Fruit fly (Drosophila melanogaster) whole organism, embryonic: ENCODE results near the gene CG31207.

Source experiments
- Asciz ChIP-seq: fragments of 200-800 bp; sonication (Bioruptor generic); optimal IDR thresholded peaks from 2 replicates; lab custom pipeline; 2017; ENCODE audit warnings: missing biosample characterization, mild to moderate bottlenecking, missing genetic modification characterization, missing genetic modification reagents
- Bteb2 ChIP-seq: fragments of 200-800 bp; sonication (Bioruptor generic); optimal IDR thresholded peaks from 2 replicates; lab custom pipeline; 2016; ENCODE audit warnings: missing biosample characterization, missing genetic modification characterization
- CG10147 ChIP-seq: fragments of 200-800 bp; sonication (Bioruptor generic); optimal IDR thresholded peaks from 2 replicates; lab custom pipeline; 2019; ENCODE audit warnings: missing biosample characterization, mild to moderate bottlenecking, missing genetic modification characterization, moderate library complexity
- CG11093 ChIP-seq: fragments of 200-800 bp; sonication (Bioruptor generic); IDR thresholded peaks from 3 replicates; pipeline ENCODE4 v1.3.6; 2022; ENCODE audit warnings: missing biosample characterization, missing genetic modification characterization
- CG14860 ChIP-seq: fragments of 200-800 bp; sonication (Bioruptor generic); IDR thresholded peaks from 3 replicates; pipeline ENCODE4 v1.3.6; 2022; ENCODE audit warnings: missing biosample characterization, missing genetic modification characterization; ENCODE audit not compliant: partially characterized antibody
- CG18476 ChIP-seq: fragments of 200-800 bp; sonication (Bioruptor generic); optimal IDR thresholded peaks from 2 replicates; lab custom pipeline; 2016; ENCODE audit warnings: missing biosample characterization, mild to moderate bottlenecking, missing genetic modification characterization
- CG3065 ChIP-seq: fragments of 200-800 bp; sonication (Bioruptor generic); optimal IDR thresholded peaks from 2 replicates; lab custom pipeline; 2016; ENCODE audit warnings: missing biosample characterization, missing genetic modification characterization
- CG31224 ChIP-seq: fragments of 200-800 bp; sonication (Bioruptor generic); IDR thresholded peaks from 2 replicates; pipeline ENCODE4 v1.3.6; 2022; ENCODE audit warnings: missing biosample characterization, missing genetic modification characterization
- CG33557 ChIP-seq: fragments of 200-800 bp; sonication (Bioruptor generic); optimal IDR thresholded peaks from 2 replicates; lab custom pipeline; 2019; ENCODE audit warnings: missing biosample characterization, mild to moderate bottlenecking, missing genetic modification characterization, moderate library complexity
- CG4360 ChIP-seq: fragments of 200-800 bp; sonication (Bioruptor generic); IDR thresholded peaks from 2 replicates; pipeline ENCODE4 v1.3.6; 2022; ENCODE audit warnings: missing biosample characterization, missing genetic modification characterization
- CG4730 ChIP-seq: fragments of 200-800 bp; sonication (Bioruptor generic); IDR thresholded peaks from 2 replicates; pipeline ENCODE4 v1.3.6; 2022; ENCODE audit warnings: missing biosample characterization, missing genetic modification characterization
- CG5245 ChIP-seq: fragments of 200-800 bp; sonication (Bioruptor generic); optimal IDR thresholded peaks from 3 replicates; lab custom pipeline; 2016; ENCODE audit warnings: missing biosample characterization, missing genetic modification characterization
- CG6272 ChIP-seq: fragments of 200-800 bp; sonication (Bioruptor generic); IDR thresholded peaks from 2 replicates; pipeline ENCODE4 v1.3.6; 2022; ENCODE audit warnings: missing biosample characterization, missing genetic modification characterization
- CG7372 ChIP-seq: fragments of 200-800 bp; sonication (Bioruptor generic); IDR thresholded peaks from 2 replicates; pipeline ENCODE4 v1.3.6; 2022; ENCODE audit warnings: missing biosample characterization, missing genetic modification characterization
- CG7786 ChIP-seq: fragments of 200-800 bp; sonication (Bioruptor generic); optimal IDR thresholded peaks from 2 replicates; lab custom pipeline; 2016; ENCODE audit warnings: missing biosample characterization, missing genetic modification characterization
- CG7839 ChIP-seq: fragments of 200-800 bp; sonication (Bioruptor generic); optimal IDR thresholded peaks from 3 replicates; lab custom pipeline; 2018; ENCODE audit warnings: missing biosample characterization, mild to moderate bottlenecking, missing genetic modification characterization, moderate library complexity
- CG8924 ChIP-seq: fragments of 200-800 bp; optimal IDR thresholded peaks from 3 replicates; lab custom pipeline; 2019; ENCODE audit warnings: missing biosample characterization, mild to moderate bottlenecking, missing genetic modification characterization, moderate library complexity
- CG9727 ChIP-seq: fragments of 200-800 bp; sonication (Bioruptor generic); optimal IDR thresholded peaks from 3 replicates; lab custom pipeline; 2017; ENCODE audit warnings: missing biosample characterization, mild to moderate bottlenecking, missing genetic modification characterization
- Camta ChIP-seq: fragments of 200-800 bp; sonication (Bioruptor generic); optimal IDR thresholded peaks from 2 replicates; lab custom pipeline; 2016; ENCODE audit warnings: missing biosample characterization, missing genetic modification characterization
- Dek ChIP-seq: fragments of 200-800 bp; sonication (Bioruptor generic); optimal IDR thresholded peaks from 3 replicates; lab custom pipeline; 2019; ENCODE audit warnings: missing biosample characterization, mild to moderate bottlenecking, missing genetic modification characterization, moderate library complexity
- Doc2 ChIP-seq: fragments of 200-800 bp; sonication (Bioruptor generic); IDR thresholded peaks from 2 replicates; pipeline ENCODE4 v1.3.6; 2022; ENCODE audit warnings: missing biosample characterization, missing genetic modification characterization
- Ets97D ChIP-seq: fragments of 200-800 bp; sonication (Bioruptor generic); optimal IDR thresholded peaks from 3 replicates; lab custom pipeline; 2016; ENCODE audit warnings: missing biosample characterization, missing genetic modification characterization
- HLH4C ChIP-seq: fragments of 200-800 bp; sonication (Bioruptor generic); IDR thresholded peaks from 3 replicates; pipeline ENCODE4 v1.3.6; 2022; ENCODE audit warnings: missing biosample characterization, missing genetic modification characterization; ENCODE audit not compliant: partially characterized antibody
- Hand ChIP-seq: fragments of 200-800 bp; sonication (Bioruptor generic); optimal IDR thresholded peaks from 2 replicates; lab custom pipeline; 2017; ENCODE audit warnings: mild to moderate bottlenecking, missing biosample characterization, missing genetic modification reagents, missing genetic modification characterization
- Hey ChIP-seq: fragments of 200-800 bp; sonication (Bioruptor generic); optimal IDR thresholded peaks from 3 replicates; lab custom pipeline; 2018; ENCODE audit warnings: missing biosample characterization, mild to moderate bottlenecking, missing genetic modification characterization
- Hr78 ChIP-seq, 2 experiments: fragments of 200-800 bp in 1 of 2; fragments of >200 bp in 1 of 2; sonication (Bioruptor generic) in 1 of 2; optimal IDR thresholded peaks; 2 replicates each; lab custom pipeline; 2017 to 2019; ENCODE audit warnings: missing biosample characterization in 2 of 2, missing genetic modification characterization in 2 of 2, mild to moderate bottlenecking in 1 of 2, moderate library complexity in 1 of 2
- Kr ChIP-seq: fragments of 200-800 bp; sonication (Bioruptor generic); optimal IDR thresholded peaks from 2 replicates; lab custom pipeline; 2017; ENCODE audit warnings: missing biosample characterization, mild to moderate bottlenecking, missing genetic modification characterization
- Med ChIP-seq: fragments of 200-800 bp; sonication (Bioruptor generic); peaks from one replicate; lab custom pipeline; 2016; ENCODE audit warnings: missing biosample characterization, missing genetic modification characterization, mild to moderate bottlenecking, inconsistent platforms, moderate library complexity
- Myb ChIP-seq: fragments of 200-800 bp; sonication (Bioruptor generic); optimal IDR thresholded peaks from 2 replicates; lab custom pipeline; 2016; ENCODE audit warnings: missing biosample characterization, missing genetic modification characterization
- Nf-YC ChIP-seq: fragments of 200-800 bp; optimal IDR thresholded peaks from 3 replicates; lab custom pipeline; 2019; ENCODE audit warnings: missing biosample characterization, mild to moderate bottlenecking, missing genetic modification characterization, moderate library complexity
- NfI ChIP-seq: fragments of 200-800 bp; sonication (Bioruptor generic); optimal IDR thresholded peaks from 3 replicates; lab custom pipeline; 2018; ENCODE audit warnings: missing biosample characterization, mild to moderate bottlenecking, missing genetic modification characterization, moderate library complexity
- Opbp ChIP-seq: fragments of 200-800 bp; sonication (Bioruptor generic); IDR thresholded peaks from 3 replicates; pipeline ENCODE4 v1.3.6; 2022; ENCODE audit warnings: missing biosample characterization, missing genetic modification characterization; ENCODE audit not compliant: partially characterized antibody
- ap ChIP-seq: fragments of 200-800 bp; sonication (Bioruptor generic); IDR thresholded peaks from 2 replicates; pipeline ENCODE4 v1.3.6; 2022; ENCODE audit warnings: missing biosample characterization, missing genetic modification characterization
- br ChIP-seq: fragments of >200 bp; optimal IDR thresholded peaks from 2 replicates; lab custom pipeline; 2017
- crc ChIP-seq: fragments of 200-800 bp; sonication (Bioruptor generic); optimal IDR thresholded peaks from 2 replicates; lab custom pipeline; 2016; ENCODE audit warnings: missing biosample characterization, missing genetic modification characterization
- disco-r ChIP-seq: fragments of 200-800 bp; sonication (Bioruptor generic); optimal IDR thresholded peaks from 2 replicates; lab custom pipeline; 2016; ENCODE audit warnings: missing biosample characterization, missing genetic modification characterization
- dysf ChIP-seq: fragments of 200-800 bp; sonication (Bioruptor generic); IDR thresholded peaks from 3 replicates; pipeline ENCODE4 v1.3.6; 2022; ENCODE audit warnings: missing biosample characterization, missing genetic modification characterization
- gem ChIP-seq: fragments of 200-800 bp; sonication (Bioruptor generic); optimal IDR thresholded peaks from 2 replicates; lab custom pipeline; 2019; ENCODE audit warnings: missing biosample characterization, mild to moderate bottlenecking, missing genetic modification characterization, moderate library complexity
- gsb-n ChIP-seq: fragments of 200-800 bp; sonication (Bioruptor generic); optimal IDR thresholded peaks from 3 replicates; lab custom pipeline; 2018; ENCODE audit warnings: missing biosample characterization, mild to moderate bottlenecking, missing genetic modification characterization
- her ChIP-seq: fragments of 200-800 bp; sonication (Bioruptor generic); optimal IDR thresholded peaks from 2 replicates; lab custom pipeline; 2016; ENCODE audit warnings: missing biosample characterization, missing genetic modification characterization
- hth ChIP-seq: fragments of >200 bp; optimal IDR thresholded peaks from 2 replicates; lab custom pipeline; 2017; ENCODE audit warnings: inconsistent platforms
- org-1 ChIP-seq: fragments of 200-800 bp; sonication (Bioruptor generic); optimal IDR thresholded peaks from 2 replicates; lab custom pipeline; 2017; ENCODE audit warnings: missing biosample characterization, missing genetic modification characterization
- p53 ChIP-seq: fragments of 200-800 bp; sonication (Bioruptor generic); optimal IDR thresholded peaks from 2 replicates; lab custom pipeline; 2016; ENCODE audit warnings: missing biosample characterization, missing genetic modification characterization
- pb ChIP-seq: fragments of 200-800 bp; sonication (Bioruptor generic); optimal IDR thresholded peaks from 3 replicates; lab custom pipeline; 2016; ENCODE audit warnings: missing biosample characterization, missing genetic modification characterization
- psq ChIP-seq: fragments of 200-800 bp; sonication (Bioruptor generic); optimal IDR thresholded peaks from 2 replicates; lab custom pipeline; 2017; ENCODE audit warnings: missing biosample characterization, missing genetic modification characterization
- scrt ChIP-seq: fragments of 200-800 bp; sonication (Bioruptor generic); optimal IDR thresholded peaks from 2 replicates; lab custom pipeline; 2018; ENCODE audit warnings: missing biosample characterization, mild to moderate bottlenecking, missing genetic modification characterization, moderate library complexity
- seq ChIP-seq: fragments of 200-800 bp; sonication (Bioruptor generic); IDR thresholded peaks from 2 replicates; pipeline ENCODE4 v1.3.6; 2022; ENCODE audit warnings: missing biosample characterization, missing genetic modification characterization
- sisA ChIP-seq: fragments of 200-800 bp; sonication (Bioruptor generic); IDR thresholded peaks from 2 replicates; pipeline ENCODE4 v1.3.6; 2022; ENCODE audit warnings: missing biosample characterization, missing genetic modification characterization
- vnd ChIP-seq: fragments of 200-800 bp; sonication (Bioruptor generic); IDR thresholded peaks from 3 replicates; pipeline ENCODE4 v1.3.6; 2022; ENCODE audit warnings: missing biosample characterization, missing genetic modification characterization; ENCODE audit not compliant: partially characterized antibody
- zf30C ChIP-seq: fragments of 200-800 bp; sonication (Bioruptor generic); optimal IDR thresholded peaks from 3 replicates; lab custom pipeline; 2018; ENCODE audit warnings: missing biosample characterization, mild to moderate bottlenecking, missing genetic modification characterization

Gene CG31207

dm6 chr3R:21064000-21064924 lies 17.4 kb upstream of the CG31207 start, which contains the start of gene Cortactin (continued):
- TF ChIP-seq CG8924 (tag; lab: Kevin White, UChicago) (no peak), Myb (GFP tag; lab: Kevin White, UChicago) (peak; percentile 67), Dek (peak; percentile 1), org-1 (GFP tag; lab: Kevin White, UChicago) (no peak), CG3065 (GFP tag; lab: Kevin White, UChicago) (no peak), Kr (GFP tag; lab: Kevin White, UChicago) (peak; percentile 87), NfI (no peak), her (GFP tag; lab: Kevin White, UChicago) (no peak), HLH4C (GFP tag; lab: Robert Waterston, UW) (peak; percentile 92), CG7839 (tag; lab: Kevin White, UChicago) (no peak), Bteb2 (GFP tag; lab: Kevin White, UChicago) (no peak), CG7786 (GFP tag; lab: Kevin White, UChicago) (no peak), psq (GFP tag; lab: Kevin White, UChicago) (no peak), Ets97D (GFP tag; lab: Kevin White, UChicago) (peak; percentile 85), CG7372 (no peak), Nf-YC (tag; lab: Kevin White, UChicago) (peak; percentile 58), Med (GFP tag; lab: Kevin White, UChicago) (peak; percentile 28), CG10147 (GFP tag; lab: Kevin White, UChicago) (no peak), Hand (GFP tag; lab: Kevin White, UChicago) (no peak), disco-r (GFP tag; lab: Kevin White, UChicago) (no peak), Opbp (GFP tag; lab: Robert Waterston, UW) (peak; percentile 92), ap (GFP tag; lab: Robert Waterston, UW) (no peak), CG11093 (no peak), Camta (no peak), CG14860 (GFP tag; lab: Robert Waterston, UW) (peak; percentile 86), gem (tag; lab: Kevin White, UChicago) (no peak), gsb-n (tag; lab: Kevin White, UChicago) (no peak), Doc2 (no peak), zf30C (GFP tag; lab: Kevin White, UChicago) (no peak), scrt (GFP tag; lab: Kevin White, UChicago) (no peak), CG4730 (GFP tag; lab: Robert Waterston, UW) (no peak), CG5245 (GFP tag; lab: Kevin White, UChicago) (no peak), Hey (no peak), sisA (GFP tag; lab: Robert Waterston, UW) (no peak), p53 (no peak), CG31224 (GFP tag; lab: Robert Waterston, UW) (no peak), br (lab: Kevin White, UChicago) (no peak), crc (GFP tag; lab: Kevin White, UChicago) (no peak), pb (GFP tag; lab: Kevin White, UChicago) (no peak), CG9727 (no peak), Asciz (no peak), seq (GFP tag; lab: Robert Waterston, UW) (no peak), CG18476 (GFP tag; lab: Kevin White, UChicago) (no peak), vnd (GFP tag; lab: Robert Waterston, UW) (peak; percentile 82), CG6272 (GFP tag; lab: Robert Waterston, UW) (0 out of 2 replicates have a peak, but pooled peaks have one; percentile 14), hth (no peak), CG33557 (no peak), dysf (GFP tag; lab: Robert Waterston, UW) (no peak), Hr78 (GFP tag; optimal IDR thresholded peaks at IDR 0.05; lab: Kevin White, UChicago) (no peak), CG4360 (no peak)
